Worm (Caenorhabditis elegans): ENCODE measurements around the gene hgrs-1.
A peak's percentile ranks its signal among the peaks of the same experiment; 100 is the strongest.

The hgrs-1 gene

DNA sequence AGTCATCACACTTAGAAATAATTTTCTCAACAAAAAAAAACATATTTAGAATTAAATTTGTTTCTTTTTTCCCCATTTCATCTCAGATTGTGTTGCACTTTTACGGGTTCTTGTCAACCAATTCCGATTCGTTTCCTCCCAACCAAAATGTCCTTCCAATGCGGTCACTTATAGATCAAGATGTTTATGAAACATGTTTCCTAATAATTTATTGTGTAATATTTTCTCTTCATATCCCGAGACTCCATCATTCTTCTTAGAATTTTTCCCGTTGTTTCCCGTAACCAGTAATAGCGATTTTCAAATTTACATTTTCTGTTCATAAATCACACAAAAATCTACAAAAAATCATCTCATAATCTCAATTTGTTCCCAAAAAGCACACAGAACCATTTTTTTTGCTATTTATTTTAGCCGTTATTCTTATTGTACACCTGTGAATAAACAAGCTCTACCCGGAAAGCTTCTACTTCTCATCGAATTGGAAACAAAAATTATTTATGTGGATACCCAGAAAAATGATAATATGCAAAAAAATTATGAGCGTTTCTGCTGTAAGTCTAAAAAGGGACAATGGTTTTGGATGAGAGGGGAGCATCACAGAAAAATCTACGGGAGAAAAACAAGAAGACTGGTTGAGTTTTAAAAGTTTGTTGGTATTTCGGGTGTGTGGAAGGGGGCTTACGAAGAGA is 17.3 kb downstream of the hgrs-1 start (continued):
- peak; percentile 32; the same call in 1 of the 2 replicates for TF ChIP-seq Y79H2A.3 (GFP tag; conservative IDR thresholded peaks at IDR 0.05)
- no peak for TF ChIP-seq F10E7.11 (tag; optimal IDR thresholded peaks at IDR 0.05)
- no peak for TF ChIP-seq nhr-80 (tag; optimal IDR thresholded peaks at IDR 0.05)
- TF ChIP-seq hmg-1.2 (GFP tag; IDR thresholded peaks at IDR 0.05) = peak; percentile 17; the same call in 1 of the 2 replicates
- no peak for TF ChIP-seq nhr-120 (GFP tag; IDR thresholded peaks at IDR 0.05)
- TF ChIP-seq ZK185.1 (tag; optimal IDR thresholded peaks at IDR 0.05; ENCODE audit: poor library complexity, severe bottlenecking) = no peak
- peak; percentile 43 for TF ChIP-seq hsf-1 (GFP tag; IDR thresholded peaks at IDR 0.05)
- TF ChIP-seq attf-6 (GFP tag; IDR thresholded peaks at IDR 0.05) = no peak
- TF ChIP-seq bed-1 (GFP tag; IDR thresholded peaks at IDR 0.05) = no peak
- TF ChIP-seq Y67H2A.10 (GFP tag; conservative IDR thresholded peaks at IDR 0.05) = no peak
- no peak for TF ChIP-seq hlh-12 (tag; optimal IDR thresholded peaks at IDR 0.05)
- 0 out of 2 replicates have a peak, but pooled peaks have one; percentile 37 for TF ChIP-seq Y53G8AR.9 (GFP tag; conservative IDR thresholded peaks at IDR 0.05)
- peak; percentile 65 for TF ChIP-seq hrde-1 (tag; optimal IDR thresholded peaks at IDR 0.05; ENCODE audit: borderline replicate concordance)
- TF ChIP-seq nfya-2 (GFP tag; IDR thresholded peaks at IDR 0.05) = no peak
- TF ChIP-seq mxl-1 (tag; optimal IDR thresholded peaks at IDR 0.05) = no peak
- no peak for TF ChIP-seq F52B5.7 (tag; optimal IDR thresholded peaks at IDR 0.05)
- no peak for TF ChIP-seq rpc-1 (optimal IDR thresholded peaks at IDR 0.05)
- TF ChIP-seq rpc-1 (tag; optimal IDR thresholded peaks at IDR 0.05) = no peak
- no peak for TF ChIP-seq B0261.1 (tag; optimal IDR thresholded peaks at IDR 0.05)
- TF ChIP-seq F49E8.2 (tag; optimal IDR thresholded peaks at IDR 0.05; ENCODE audit: insufficient read depth) = peak; percentile 8
- 0 out of 2 replicates have a peak, but pooled peaks have one; percentile 64 for TF ChIP-seq Y56A3A.18 (GFP tag; IDR thresholded peaks at IDR 0.05)
- no peak for TF ChIP-seq ekl-4 (GFP tag; IDR thresholded peaks at IDR 0.05)
- no peak for TF ChIP-seq Y53F4B.3 (GFP tag; IDR thresholded peaks at IDR 0.05)
- no peak for TF ChIP-seq dpff-1 (tag; optimal IDR thresholded peaks at IDR 0.05)
- TF ChIP-seq sptf-2 (GFP tag; optimal IDR thresholded peaks at IDR 0.05) = no peak
- TF ChIP-seq F57C9.4 (tag; optimal IDR thresholded peaks at IDR 0.05) = no peak
- TF ChIP-seq ztf-3 (GFP tag; optimal IDR thresholded peaks at IDR 0.05) = no peak
- TF ChIP-seq tbp1 (GFP tag; optimal IDR thresholded peaks at IDR 0.05) = no peak
- TF ChIP-seq efl-1 (GFP tag; optimal IDR thresholded peaks at IDR 0.05) = no peak
- TF ChIP-seq him-1 (tag; optimal IDR thresholded peaks at IDR 0.05) = peak; percentile 100
- no peak for TF ChIP-seq C06A6.2 (GFP tag; conservative IDR thresholded peaks at IDR 0.05)
- TF ChIP-seq akir-1 (GFP tag; optimal IDR thresholded peaks at IDR 0.05) = no peak
- no peak for TF ChIP-seq sdz-38 (tag; optimal IDR thresholded peaks at IDR 0.05)
- peak; percentile 4 for TF ChIP-seq tlf-1 (GFP tag; optimal IDR thresholded peaks at IDR 0.05)
- no peak for TF ChIP-seq F37B4.10 (GFP tag; IDR thresholded peaks at IDR 0.05)
- peak; percentile 4 for TF ChIP-seq lsl-1 (GFP tag; optimal IDR thresholded peaks at IDR 0.05)
- TF ChIP-seq athp-1 (tag; optimal IDR thresholded peaks at IDR 0.05) = peak; percentile 31
- no peak for TF ChIP-seq madf-3 (GFP tag; IDR thresholded peaks at IDR 0.05)
- no peak for TF ChIP-seq nhr-90 (tag; optimal IDR thresholded peaks at IDR 0.05)
- TF ChIP-seq lin-35 (GFP tag; optimal IDR thresholded peaks at IDR 0.05) = no peak
- TF ChIP-seq ztf-25 (GFP tag; IDR thresholded peaks at IDR 0.05) = no peak
- TF ChIP-seq ztf-18 (tag; optimal IDR thresholded peaks at IDR 0.05) = no peak
- peak; percentile 9 for TF ChIP-seq snpc-1.3 (tag; optimal IDR thresholded peaks at IDR 0.05; ENCODE audit: insufficient read depth)
- TF ChIP-seq somi-1 (GFP tag; optimal IDR thresholded peaks at IDR 0.05) = no peak
- no peak for TF ChIP-seq lag-1 (GFP tag; IDR thresholded peaks at IDR 0.05)
